Fruit fly (Drosophila melanogaster) whole organism, pupa: ENCODE results near the gene Gr93a.

Experiments used
- CG10348 ChIP-seq: fragments of 200-800 bp; sonication (Bioruptor generic); IDR thresholded peaks from 2 replicates; pipeline ENCODE4 v1.3.6; 2022; ENCODE audit warnings: missing biosample characterization, missing genetic modification characterization
- CG12605 ChIP-seq: fragments of 200-800 bp; sonication (Bioruptor generic); IDR thresholded peaks from 2 replicates; pipeline ENCODE4 v1.3.6; 2022; ENCODE audit warnings: missing biosample characterization, missing genetic modification characterization
- CG13204 ChIP-seq: fragments of 200-800 bp; sonication (Bioruptor generic); optimal IDR thresholded peaks from 2 replicates; lab custom pipeline; 2018; ENCODE audit warnings: missing biosample characterization, mild to moderate bottlenecking, missing genetic modification characterization, moderate library complexity
- CG14655 ChIP-seq: fragments of 200-800 bp; sonication (Bioruptor generic); optimal IDR thresholded peaks from 3 replicates; lab custom pipeline; 2017; ENCODE audit warnings: mild to moderate bottlenecking, missing biosample characterization, missing genetic modification reagents, missing genetic modification characterization
- CG15710 ChIP-seq: fragments of 200-800 bp; sonication (Bioruptor generic); optimal IDR thresholded peaks from 2 replicates; lab custom pipeline; 2018; ENCODE audit warnings: missing biosample characterization, mild to moderate bottlenecking, missing genetic modification characterization, moderate library complexity
- CG17806 ChIP-seq: fragments of 200-800 bp; sonication (Bioruptor generic); optimal IDR thresholded peaks from 2 replicates; lab custom pipeline; 2018; ENCODE audit warnings: missing biosample characterization, mild to moderate bottlenecking, missing genetic modification characterization, moderate library complexity
- CG32121 ChIP-seq: fragments of 200-800 bp; sonication (Bioruptor generic); IDR thresholded peaks from 2 replicates; pipeline ENCODE4 v1.3.6; 2022; ENCODE audit warnings: missing biosample characterization, missing genetic modification characterization
- CG34367 ChIP-seq: fragments of 200-800 bp; sonication (Bioruptor generic); optimal IDR thresholded peaks from 2 replicates; lab custom pipeline; 2018; ENCODE audit warnings: missing biosample characterization, mild to moderate bottlenecking, missing genetic modification characterization
- CG4496 ChIP-seq: fragments of 200-800 bp; sonication (Bioruptor generic); IDR thresholded peaks from 3 replicates; pipeline ENCODE4 v1.3.6; 2022; ENCODE audit warnings: missing biosample characterization, missing genetic modification characterization
- CG8159 ChIP-seq: fragments of 200-800 bp; sonication (Bioruptor generic); optimal IDR thresholded peaks from 3 replicates; lab custom pipeline; 2018; ENCODE audit warnings: missing biosample characterization, mild to moderate bottlenecking, missing genetic modification characterization, moderate library complexity
- CG8301 ChIP-seq: fragments of 200-800 bp; sonication (Bioruptor generic); optimal IDR thresholded peaks from 2 replicates; lab custom pipeline; 2018; ENCODE audit warnings: missing biosample characterization, mild to moderate bottlenecking, missing genetic modification characterization
- CG9948 ChIP-seq: fragments of 200-800 bp; sonication (Bioruptor generic); optimal IDR thresholded peaks from 2 replicates; lab custom pipeline; 2018; ENCODE audit warnings: missing biosample characterization, mild to moderate bottlenecking, missing genetic modification characterization, moderate library complexity
- D1 ChIP-seq: fragments of 200-800 bp; sonication (Bioruptor generic); optimal IDR thresholded peaks from 2 replicates; lab custom pipeline; 2018; ENCODE audit warnings: missing biosample characterization, mild to moderate bottlenecking, missing genetic modification characterization, moderate library complexity
- EcR ChIP-seq: fragments of 200-800 bp; sonication (Bioruptor generic); optimal IDR thresholded peaks from 3 replicates; lab custom pipeline; 2019; ENCODE audit warnings: missing biosample characterization, missing genetic modification characterization, mild to moderate bottlenecking, moderate library complexity, missing genetic modification reagents
- Ets98B ChIP-seq: fragments of 200-800 bp; sonication (Bioruptor generic); IDR thresholded peaks from 2 replicates; pipeline ENCODE4 v1.3.6; 2022; ENCODE audit warnings: missing biosample characterization, missing genetic modification characterization
- Pif1A ChIP-seq: fragments of 200-800 bp; sonication (Bioruptor generic); optimal IDR thresholded peaks from 3 replicates; lab custom pipeline; 2016; ENCODE audit warnings: missing biosample characterization, missing genetic modification characterization
- Pif1B ChIP-seq: fragments of 200-800 bp; sonication (Bioruptor generic); optimal IDR thresholded peaks from 3 replicates; lab custom pipeline; 2016; ENCODE audit warnings: missing biosample characterization, missing genetic modification characterization
- Snoo ChIP-seq: fragments of 200-800 bp; sonication (Bioruptor generic); optimal IDR thresholded peaks from 3 replicates; lab custom pipeline; 2017; ENCODE audit warnings: missing biosample characterization, mild to moderate bottlenecking, missing genetic modification characterization, inconsistent platforms
- fd96Ca ChIP-seq: fragments of 200-800 bp; sonication (Bioruptor generic); IDR thresholded peaks from 3 replicates; pipeline ENCODE4 v1.3.6; 2022; ENCODE audit warnings: missing biosample characterization, missing genetic modification characterization
- gl ChIP-seq: fragments of 200-800 bp; sonication (Bioruptor generic); optimal IDR thresholded peaks from 2 replicates; lab custom pipeline; 2018; ENCODE audit warnings: missing biosample characterization, mild to moderate bottlenecking, missing genetic modification characterization
- rn ChIP-seq: fragments of 200-800 bp; sonication (Bioruptor generic); IDR thresholded peaks from 2 replicates; pipeline ENCODE4 v1.3.6; 2022; ENCODE audit warnings: missing biosample characterization, missing genetic modification characterization

Gene Gr93a

DNA sequence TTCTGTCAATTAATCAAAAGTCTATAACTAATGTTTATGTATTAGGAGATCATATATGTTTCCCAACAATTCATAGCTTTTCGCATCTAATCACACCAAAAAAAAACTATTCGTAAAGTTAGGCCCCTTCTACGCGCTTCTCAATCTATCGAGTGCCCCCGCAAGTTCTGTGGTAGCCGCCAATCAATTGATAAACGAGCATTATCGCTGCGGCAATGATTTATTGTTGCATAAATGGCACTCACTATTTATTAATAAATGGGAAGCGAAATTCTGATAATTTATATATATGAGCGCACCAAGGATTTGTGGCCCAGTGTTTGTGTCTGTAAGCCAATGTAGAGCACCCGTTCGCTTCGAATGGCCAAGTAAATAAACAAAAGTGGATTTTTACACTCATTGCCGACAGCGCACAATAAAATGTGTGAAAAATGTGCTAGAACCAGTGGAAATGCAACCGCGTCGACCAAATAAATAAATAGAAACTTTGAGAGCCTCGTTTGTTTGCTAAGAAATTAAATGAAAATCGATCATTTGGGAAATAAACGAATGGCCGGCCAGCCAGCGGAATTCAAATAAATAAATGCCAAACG is 39.1 kb downstream of the Gr93a start:
- no peak for TF ChIP-seq CG13204 (GFP tag; lab: Kevin White, UChicago)
- TF ChIP-seq CG32121 (GFP tag; lab: Robert Waterston, UW), result no peak
- TF ChIP-seq CG12605 (GFP tag; lab: Robert Waterston, UW), result no peak
- no peak for TF ChIP-seq gl (tag; lab: Kevin White, UChicago)

DNA sequence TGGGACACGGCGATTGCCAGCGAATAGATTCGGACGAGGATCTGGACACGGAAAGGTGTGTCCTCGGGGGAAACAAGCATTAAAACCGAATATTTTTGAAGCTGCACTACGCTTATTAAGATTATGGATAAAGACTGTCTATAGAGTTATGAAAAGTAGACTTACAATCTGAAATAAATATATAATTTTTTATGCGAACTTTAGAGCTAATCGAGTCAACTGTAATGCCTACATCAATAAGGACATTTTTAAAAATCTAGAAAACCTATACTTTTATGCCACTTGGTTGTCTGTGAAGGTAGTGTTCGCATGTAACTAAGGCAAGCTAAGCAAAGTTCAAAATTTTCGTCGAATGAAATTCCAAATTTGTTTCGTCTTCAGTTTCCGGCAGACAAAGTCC is 41.1 kb downstream of the Gr93a start, which contains the start of gene CG31178:
TSS of gene CG31178 (plus strand) at position 301 of the 400 bp plus-strand sequence.
- TF ChIP-seq fd96Ca (GFP tag; lab: Robert Waterston, UW) (no peak), CG14655 (GFP tag; lab: Kevin White, UChicago) (no peak), Pif1A (no peak), CG4496 (no peak), Ets98B (GFP tag; lab: Robert Waterston, UW) (no peak), CG34367 (no peak), CG15710 (no peak), Pif1B (GFP tag; lab: Kevin White, UChicago) (no peak), D1 (tag; lab: Kevin White, UChicago) (no peak), Snoo (tag; lab: Kevin White, UChicago) (no peak), CG17806 (tag; lab: Kevin White, UChicago) (no peak), CG10348 (no peak), CG12605 (GFP tag; lab: Robert Waterston, UW) (no peak)
- TF ChIP-seq, all 21 proteins: peak for 0

DNA sequence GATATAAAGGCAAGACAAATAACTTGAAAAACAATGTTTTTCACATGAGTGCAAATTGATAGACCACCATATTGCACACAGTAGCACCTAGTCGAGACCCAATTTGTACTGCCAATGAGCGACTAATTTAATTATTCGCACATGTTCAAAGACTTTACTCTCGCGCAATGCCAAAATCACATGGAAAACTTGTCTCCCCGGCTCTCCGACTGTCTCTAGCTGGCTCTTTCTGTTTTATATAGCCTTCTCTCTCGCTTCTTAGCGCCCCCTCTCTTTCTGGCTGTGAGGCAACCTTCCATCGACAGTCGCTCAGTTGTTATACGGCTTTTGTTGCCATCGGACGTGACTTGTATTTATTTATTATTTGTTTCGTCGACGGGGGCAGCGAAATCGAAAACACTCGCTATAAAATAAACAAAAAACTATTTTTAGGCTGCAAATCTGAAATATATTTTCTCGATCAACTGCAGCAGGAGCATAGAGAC is 42.7 kb downstream of the Gr93a start, which contains the start of gene CG6656:
TSS of gene CG6656 (plus strand) at position 312 of the 485 bp plus-strand sequence.
- peak; percentile 86 for TF ChIP-seq EcR (GFP tag; lab: Kevin White, UChicago)
- TF ChIP-seq Ets98B (GFP tag; lab: Robert Waterston, UW), result peak; percentile 81; the same call in 1 of the 2 replicates
- peak; percentile 45; the same call in 1 of the 3 replicates for TF ChIP-seq fd96Ca (GFP tag; lab: Robert Waterston, UW)
- TF ChIP-seq CG15710, result peak; percentile 11
- peak; percentile 74; the same call in 1 of the 2 replicates for TF ChIP-seq CG12605 (GFP tag; lab: Robert Waterston, UW)
- TF ChIP-seq CG13204 (GFP tag; lab: Kevin White, UChicago), result peak; percentile 26
- peak; percentile 28 for TF ChIP-seq CG8159 (tag; lab: Kevin White, UChicago)
- peak; percentile 61; the same call in 2 of the 3 replicates for TF ChIP-seq CG4496
- no peak for TF ChIP-seq D1 (tag; lab: Kevin White, UChicago)
- TF ChIP-seq Pif1A, result peak; percentile 29
- peak; percentile 47 for TF ChIP-seq Snoo (tag; lab: Kevin White, UChicago)
- TF ChIP-seq gl (tag; lab: Kevin White, UChicago), result no peak
- peak; percentile 67 for TF ChIP-seq CG32121 (GFP tag; lab: Robert Waterston, UW)
- TF ChIP-seq CG10348, result no peak

DNA sequence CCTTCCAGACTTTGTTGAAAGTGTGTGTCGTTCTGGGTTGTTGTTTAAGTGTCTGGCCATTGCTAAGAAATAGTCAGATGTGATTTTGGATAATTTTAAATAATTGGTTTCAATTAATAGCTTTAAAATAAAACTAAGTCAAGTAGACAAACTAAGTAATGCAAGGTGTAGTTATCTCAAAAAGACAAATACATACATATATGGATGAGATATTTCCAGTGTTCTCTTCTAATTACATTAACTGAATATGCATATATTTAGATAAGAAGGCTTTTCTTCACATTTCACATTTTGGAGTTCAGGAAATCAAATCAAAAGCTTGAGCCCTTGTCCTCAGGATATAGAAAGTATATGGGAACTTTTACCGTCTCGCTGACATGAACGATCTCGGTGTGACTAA is 45.3 kb downstream of the Gr93a start, which contains the start of gene P5CDh2:
TSS of gene P5CDh2 (plus strand) at position 301 of the 400 bp plus-strand sequence.
- TF ChIP-seq Ets98B (GFP tag; lab: Robert Waterston, UW) (no peak), CG15710 (no peak), CG9948 (tag; lab: Kevin White, UChicago) (no peak), Pif1A (no peak), CG34367 (no peak), CG32121 (GFP tag; lab: Robert Waterston, UW) (no peak), CG14655 (GFP tag; lab: Kevin White, UChicago) (no peak), Snoo (tag; lab: Kevin White, UChicago) (no peak), CG10348 (no peak), gl (tag; lab: Kevin White, UChicago) (no peak), Pif1B (GFP tag; lab: Kevin White, UChicago) (no peak), CG4496 (no peak)
- TF ChIP-seq, all 21 proteins: peak for 0

DNA sequence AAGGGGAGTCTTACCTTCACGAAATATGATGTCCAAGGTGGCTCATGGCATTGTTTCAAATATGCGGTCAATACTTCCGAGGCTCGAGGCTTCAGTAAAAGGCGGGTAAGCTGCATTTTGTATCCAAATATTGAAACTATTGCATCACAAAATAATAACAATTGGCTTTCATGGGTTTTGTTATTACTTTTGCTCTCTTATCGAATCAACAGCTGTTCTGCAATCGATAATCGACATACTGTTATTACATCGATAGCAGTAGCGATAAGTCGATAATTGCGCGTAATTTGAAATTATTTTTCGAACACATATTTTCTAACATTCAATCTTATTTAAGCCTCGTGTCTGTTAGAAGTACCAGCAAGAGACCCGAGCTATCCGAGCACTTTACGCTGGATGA is 46.2 kb downstream of the Gr93a start, which contains the start of gene CG34148:
TSS of gene CG34148 (minus strand) at position 214 of the 400 bp plus-strand sequence.
- no peak for TF ChIP-seq EcR (GFP tag; lab: Kevin White, UChicago)
- no peak for TF ChIP-seq Pif1A
- TF ChIP-seq CG8301 (tag; lab: Kevin White, UChicago), result no peak
- TF ChIP-seq CG9948 (tag; lab: Kevin White, UChicago), result no peak
- TF ChIP-seq CG13204 (GFP tag; lab: Kevin White, UChicago), result no peak
- TF ChIP-seq rn (GFP tag; lab: Robert Waterston, UW), result no peak
- TF ChIP-seq CG17806 (tag; lab: Kevin White, UChicago), result no peak
- no peak for TF ChIP-seq Pif1B (GFP tag; lab: Kevin White, UChicago)
- no peak for TF ChIP-seq CG14655 (GFP tag; lab: Kevin White, UChicago)
- no peak for TF ChIP-seq CG15710
- no peak for TF ChIP-seq CG12605 (GFP tag; lab: Robert Waterston, UW)
- TF ChIP-seq CG34367, result no peak
- TF ChIP-seq Ets98B (GFP tag; lab: Robert Waterston, UW), result no peak
- no peak for TF ChIP-seq gl (tag; lab: Kevin White, UChicago)
- no peak for TF ChIP-seq Snoo (tag; lab: Kevin White, UChicago)
- no peak for TF ChIP-seq D1 (tag; lab: Kevin White, UChicago)
- no peak for TF ChIP-seq CG10348
- no peak for TF ChIP-seq fd96Ca (GFP tag; lab: Robert Waterston, UW)
- TF ChIP-seq CG32121 (GFP tag; lab: Robert Waterston, UW), result no peak

DNA sequence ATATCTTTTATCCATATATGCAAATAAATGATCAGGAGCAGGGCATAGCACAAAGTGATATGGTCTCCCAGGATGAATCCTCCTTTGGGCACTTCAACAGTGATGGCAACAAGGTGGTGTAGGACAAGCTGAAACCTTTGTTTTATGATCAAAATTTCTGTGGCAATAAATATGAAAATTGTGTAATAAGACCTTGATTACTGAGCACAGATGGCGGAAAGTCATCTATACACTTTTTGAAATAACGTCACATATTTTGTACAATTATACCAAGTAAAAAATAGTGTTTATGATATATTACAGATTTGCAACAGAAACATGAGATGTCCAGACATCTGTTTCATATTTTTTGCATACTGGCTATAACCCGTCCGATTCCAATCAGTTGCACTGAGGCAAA is 48.2 kb downstream of the Gr93a start, which contains the start of gene CG31465:
TSS of gene CG31465 (plus strand) at position 301 of the 400 bp plus-strand sequence.
- TF ChIP-seq Pif1B (GFP tag; lab: Kevin White, UChicago) (no peak), CG12605 (GFP tag; lab: Robert Waterston, UW) (no peak), gl (tag; lab: Kevin White, UChicago) (no peak), CG8301 (tag; lab: Kevin White, UChicago) (no peak), CG8159 (tag; lab: Kevin White, UChicago) (no peak), EcR (GFP tag; lab: Kevin White, UChicago) (no peak), Pif1A (no peak), rn (GFP tag; lab: Robert Waterston, UW) (no peak), CG15710 (no peak), CG9948 (tag; lab: Kevin White, UChicago) (no peak), CG34367 (no peak), Ets98B (GFP tag; lab: Robert Waterston, UW) (no peak), CG17806 (tag; lab: Kevin White, UChicago) (no peak), CG32121 (GFP tag; lab: Robert Waterston, UW) (no peak), fd96Ca (GFP tag; lab: Robert Waterston, UW) (no peak)
- TF ChIP-seq, all 21 proteins: peak for 0
